Fruit fly (Drosophila melanogaster) Kc167 (cell line): ENCODE data around the gene CG33669.

Experiments
- Myc ChIP-seq: fragments of >200 bp; optimal IDR thresholded peaks from 2 replicates; lab custom pipeline; 2017; ENCODE audit warnings: missing external identifiers
- Sin3A ChIP-seq: fragments of >200 bp; optimal IDR thresholded peaks from 2 replicates; lab custom pipeline; 2018; ENCODE audit warnings: missing external identifiers
- h ChIP-seq: fragments of >200 bp; optimal IDR thresholded peaks from 3 replicates; lab custom pipeline; 2018; ENCODE audit warnings: missing external identifiers
- insv ChIP-seq: fragments of >200 bp; optimal IDR thresholded peaks from 3 replicates; lab custom pipeline; 2018; ENCODE audit warnings: missing external identifiers
- psq ChIP-seq: fragments of >200 bp; optimal IDR thresholded peaks from 2 replicates; lab custom pipeline; 2017; ENCODE audit warnings: missing external identifiers
- ttk ChIP-seq: sonication (Bioruptor generic); optimal IDR thresholded peaks from 2 replicates; lab custom pipeline; 2017; ENCODE audit warnings: missing external identifiers

CG33669 gene

dm6 chrX:6356748-6357397 is 43.0 kb downstream of the CG33669 start:
- TF ChIP-seq Sin3A (lab: Kevin White, UChicago), result no peak

- TF ChIP-seq ttk (lab: Kevin White, UChicago) (no peak), h (lab: Kevin White, UChicago) (no peak), insv (lab: Kevin White, UChicago) (no peak), psq (lab: Kevin White, UChicago) (no peak), Sin3A (lab: Kevin White, UChicago) (no peak), Myc (no peak)
These were observed 44.7 kb downstream of the CG33669 start for dm6 chrX:6355090-6355679.

dm6 chrX:6354163-6354562 is 45.7 kb downstream of the CG33669 start:
- TF ChIP-seq Myc, result no peak
- TF ChIP-seq psq (lab: Kevin White, UChicago), result no peak
- TF ChIP-seq Sin3A (lab: Kevin White, UChicago), result no peak
- TF ChIP-seq h (lab: Kevin White, UChicago), result no peak
- TF ChIP-seq ttk (lab: Kevin White, UChicago), result no peak
- no peak for TF ChIP-seq insv (lab: Kevin White, UChicago)

- no peak for TF ChIP-seq h (lab: Kevin White, UChicago)
- no peak for TF ChIP-seq Sin3A (lab: Kevin White, UChicago)
- no peak for TF ChIP-seq insv (lab: Kevin White, UChicago)
- no peak for TF ChIP-seq Myc
- TF ChIP-seq ttk (lab: Kevin White, UChicago), result no peak
- no peak for TF ChIP-seq psq (lab: Kevin White, UChicago)
These were observed 46.3 kb downstream of the CG33669 start for dm6 chrX:6353613-6353986.

dm6 chrX:6352769-6353612 is 46.9 kb downstream of the CG33669 start:
- no peak for TF ChIP-seq psq (lab: Kevin White, UChicago)
- TF ChIP-seq Sin3A (lab: Kevin White, UChicago), result no peak

dm6 chrX:6351917-6352768 is 47.8 kb downstream of the CG33669 start:
- TF ChIP-seq h (lab: Kevin White, UChicago) (no peak), ttk (lab: Kevin White, UChicago) (no peak), Myc (no peak), psq (lab: Kevin White, UChicago) (no peak), Sin3A (lab: Kevin White, UChicago) (no peak), insv (lab: Kevin White, UChicago) (no peak)

dm6 chrX:6350213-6350679 is 49.7 kb downstream of the CG33669 start, which contains the start of the genes ND-B16.6 and kdn:
Gene ND-B16.6, minus strand, starts transcription at chrX:6350401.
Gene kdn, plus strand, starts transcription at chrX:6350629.
- TF ChIP-seq Sin3A (lab: Kevin White, UChicago), result no peak
- TF ChIP-seq psq (lab: Kevin White, UChicago), result no peak
- TF ChIP-seq ttk (lab: Kevin White, UChicago), result no peak
- TF ChIP-seq Myc, result no peak
- TF ChIP-seq insv (lab: Kevin White, UChicago), result no peak
- no peak for TF ChIP-seq h (lab: Kevin White, UChicago)
